Fruit fly (Drosophila melanogaster): ENCODE results near the gene Sld5.

DNA sequence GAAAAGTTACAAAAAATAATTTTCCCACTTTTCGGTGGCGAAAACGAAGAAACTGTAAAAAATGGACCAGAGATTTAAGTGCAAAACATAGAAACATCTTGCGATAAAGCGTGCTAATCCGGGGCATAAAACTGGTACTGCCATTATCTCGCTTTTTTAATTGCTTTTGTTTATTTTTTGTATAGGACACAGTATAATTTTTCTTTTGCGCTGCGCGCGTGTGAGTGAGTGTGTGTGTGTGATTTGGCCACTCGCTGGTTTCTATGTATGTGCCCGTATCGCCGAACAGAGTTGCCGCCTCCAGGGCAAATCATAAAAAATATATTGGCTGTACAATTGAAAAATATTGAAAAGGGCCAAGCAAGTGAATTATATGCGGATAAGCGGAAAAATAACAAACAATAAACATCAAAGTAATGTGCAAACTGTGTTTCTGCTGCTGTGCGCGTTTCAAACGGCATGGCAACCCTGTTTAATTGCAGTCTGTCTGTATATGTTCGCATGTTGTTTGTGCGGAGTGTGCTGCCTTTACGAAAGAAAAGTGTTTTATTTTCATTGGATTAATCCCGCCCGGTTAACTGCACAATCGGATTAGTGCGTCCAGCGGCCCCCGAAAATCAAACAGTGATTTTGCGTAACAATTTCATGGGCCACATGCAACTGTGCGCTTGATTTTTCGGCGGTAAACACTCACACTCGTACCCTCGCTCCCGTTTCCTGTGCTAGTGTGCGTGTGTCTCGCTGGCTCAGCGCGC lies 14.0 kb downstream of the Sld5 start:
- TF ChIP-seq CG17806 (tag; optimal IDR thresholded peaks at IDR 0.05) (peak; percentile 95), Pif1A (GFP tag; optimal IDR thresholded peaks at IDR 0.05) (peak; percentile 98), D1 (tag; optimal IDR thresholded peaks at IDR 0.05) (peak; percentile 59), CG32121 (GFP tag; IDR thresholded peaks at IDR 0.05) (peak; percentile 98), CG9948 (tag; optimal IDR thresholded peaks at IDR 0.05) (peak; percentile 95), CG12605 (GFP tag; IDR thresholded peaks at IDR 0.05) (peak; percentile 96), Snoo (tag; optimal IDR thresholded peaks at IDR 0.05) (peak; percentile 95), EcR (GFP tag; optimal IDR thresholded peaks at IDR 0.05) (peak; percentile 17), CG13204 (GFP tag; optimal IDR thresholded peaks at IDR 0.05) (peak; percentile 77), CG8159 (tag; optimal IDR thresholded peaks at IDR 0.05) (peak; percentile 93), Pif1B (GFP tag; optimal IDR thresholded peaks at IDR 0.05) (peak; percentile 94)

Measured in whole organism, pupa.